Fruit fly (Drosophila melanogaster) whole organism, embryonic: ENCODE measurements around the gene CG43294.

Experiments used
- ATbp ChIP-seq: fragments of 200-800 bp; sonication (Bioruptor generic); optimal IDR thresholded peaks from 2 replicates; lab custom pipeline; 2017; ENCODE audit warnings: missing biosample characterization, mild to moderate bottlenecking, missing genetic modification characterization, missing genetic modification reagents
- Ada2b ChIP-seq: fragments of 200-800 bp; sonication (Bioruptor generic); IDR thresholded peaks from 2 replicates; pipeline ENCODE4 v1.3.6; 2022; ENCODE audit warnings: missing biosample characterization, missing genetic modification characterization
- CG10274 ChIP-seq: fragments of 200-800 bp; sonication (Bioruptor generic); optimal IDR thresholded peaks from 3 replicates; lab custom pipeline; 2017; ENCODE audit warnings: missing biosample characterization, mild to moderate bottlenecking, missing genetic modification characterization
- CG10321 ChIP-seq: fragments of 200-800 bp; sonication (Bioruptor generic); IDR thresholded peaks from 2 replicates; pipeline ENCODE4 v1.3.6; 2022; ENCODE audit warnings: missing biosample characterization, missing genetic modification characterization
- CG11560 ChIP-seq: fragments of 200-800 bp; sonication (Bioruptor generic); IDR thresholded peaks from 3 replicates; pipeline ENCODE4 v1.3.6; 2022; ENCODE audit warnings: missing biosample characterization, missing genetic modification characterization
- CG12104 ChIP-seq: fragments of 200-800 bp; sonication (Bioruptor generic); optimal IDR thresholded peaks from 3 replicates; lab custom pipeline; 2016; ENCODE audit warnings: missing biosample characterization, missing genetic modification characterization
- CG12155 ChIP-seq: fragments of 200-800 bp; sonication (Bioruptor generic); optimal IDR thresholded peaks from 3 replicates; lab custom pipeline; 2016; ENCODE audit warnings: missing biosample characterization, missing genetic modification characterization
- CG12659 ChIP-seq: fragments of 200-800 bp; sonication (Bioruptor generic); optimal IDR thresholded peaks from 3 replicates; lab custom pipeline; 2017; ENCODE audit warnings: mild to moderate bottlenecking, missing biosample characterization, missing genetic modification reagents, missing genetic modification characterization
- CG14667 ChIP-seq: fragments of 200-800 bp; sonication (Bioruptor generic); IDR thresholded peaks from 2 replicates; pipeline ENCODE4 v1.3.6; 2022; ENCODE audit warnings: missing biosample characterization, missing genetic modification characterization
- CG14965 ChIP-seq: fragments of 200-800 bp; sonication (Bioruptor generic); optimal IDR thresholded peaks from 2 replicates; lab custom pipeline; 2016; ENCODE audit warnings: missing biosample characterization, missing genetic modification characterization, borderline replicate concordance
- CG15696 ChIP-seq: fragments of 200-800 bp; sonication (Bioruptor generic); optimal IDR thresholded peaks from 2 replicates; lab custom pipeline; 2019; ENCODE audit warnings: missing biosample characterization, mild to moderate bottlenecking, missing genetic modification characterization, moderate library complexity
- CG18011 ChIP-seq: fragments of 200-800 bp; sonication (Bioruptor generic); optimal IDR thresholded peaks from 2 replicates; lab custom pipeline; 2017; ENCODE audit warnings: missing biosample characterization, missing genetic modification characterization, mild to moderate bottlenecking, moderate library complexity, missing genotype
- CG1832 ChIP-seq: fragments of 200-800 bp; sonication (Bioruptor generic); optimal IDR thresholded peaks from 2 replicates; lab custom pipeline; 2017; ENCODE audit warnings: missing biosample characterization, mild to moderate bottlenecking, missing genetic modification characterization, inconsistent platforms
- CG2129 ChIP-seq: fragments of 200-800 bp; sonication (Bioruptor generic); IDR thresholded peaks from 2 replicates; pipeline ENCODE4 v1.3.6; 2022; ENCODE audit warnings: missing biosample characterization, missing genetic modification characterization; ENCODE audit not compliant: partially characterized antibody
- CG31441 ChIP-seq: fragments of 200-800 bp; sonication (Bioruptor generic); IDR thresholded peaks from 2 replicates; pipeline ENCODE4 v1.3.6; 2022; ENCODE audit warnings: missing biosample characterization, missing genetic modification characterization
- CG34422 ChIP-seq: fragments of 200-800 bp; sonication (Bioruptor generic); IDR thresholded peaks from 3 replicates; pipeline ENCODE4 v1.3.6; 2022; ENCODE audit warnings: missing biosample characterization, missing genetic modification characterization
- CG3726 ChIP-seq: fragments of 200-800 bp; sonication (Bioruptor generic); IDR thresholded peaks from 3 replicates; pipeline ENCODE4, ENCODE4 v1.3.6; 2022; ENCODE audit warnings: missing biosample characterization, missing genetic modification characterization
- CG5180 ChIP-seq: fragments of 200-800 bp; sonication (Bioruptor generic); optimal IDR thresholded peaks from 3 replicates; lab custom pipeline; 2017; ENCODE audit warnings: missing biosample characterization, missing genetic modification characterization, mild to moderate bottlenecking, moderate library complexity, missing genetic modification reagents
- CG6813 ChIP-seq: fragments of 200-800 bp; sonication (Bioruptor generic); optimal IDR thresholded peaks from 2 replicates; lab custom pipeline; 2017; ENCODE audit warnings: missing biosample characterization, missing genetic modification characterization, mild to moderate bottlenecking, moderate library complexity, missing genetic modification reagents
- CG9817 ChIP-seq: fragments of 200-800 bp; sonication (Bioruptor generic); optimal IDR thresholded peaks from 2 replicates; lab custom pipeline; 2018; ENCODE audit warnings: missing biosample characterization, mild to moderate bottlenecking, missing genetic modification characterization, moderate library complexity
- CG9932 ChIP-seq: fragments of 200-800 bp; sonication (Bioruptor generic); IDR thresholded peaks from 2 replicates; pipeline ENCODE4 v1.3.6; 2022; ENCODE audit warnings: missing biosample characterization, missing genetic modification characterization
- Ets65A ChIP-seq: fragments of 200-800 bp; sonication (Bioruptor generic); peaks from one replicate; lab custom pipeline; 2016; ENCODE audit warnings: missing biosample characterization, missing genetic modification characterization
- Hey ChIP-seq: fragments of 200-800 bp; sonication (Bioruptor generic); optimal IDR thresholded peaks from 3 replicates; lab custom pipeline; 2018; ENCODE audit warnings: missing biosample characterization, mild to moderate bottlenecking, missing genetic modification characterization
- NK7.1 ChIP-seq: fragments of 200-800 bp; sonication (Bioruptor generic); optimal IDR thresholded peaks from 3 replicates; lab custom pipeline; 2016; ENCODE audit warnings: missing biosample characterization, missing genetic modification characterization
- Nf-YA ChIP-seq: fragments of 200-800 bp; sonication (Bioruptor generic); IDR thresholded peaks from 2 replicates; pipeline ENCODE4 v1.3.6; 2022; ENCODE audit warnings: missing biosample characterization, missing genetic modification characterization
- Sry-δ ChIP-seq: fragments of 200-800 bp; sonication (Bioruptor generic); optimal IDR thresholded peaks from 2 replicates; lab custom pipeline; 2016; ENCODE audit warnings: missing biosample characterization, missing genetic modification characterization
- Vsx1 ChIP-seq: fragments of 200-800 bp; sonication (Bioruptor generic); optimal IDR thresholded peaks from 2 replicates; lab custom pipeline; 2017; ENCODE audit warnings: missing biosample characterization, mild to moderate bottlenecking, missing genetic modification characterization, missing genetic modification reagents
- Xbp1 ChIP-seq: fragments of 200-800 bp; sonication (Bioruptor generic); optimal IDR thresholded peaks from 3 replicates; lab custom pipeline; 2016; ENCODE audit warnings: missing biosample characterization, mild to moderate bottlenecking, missing genetic modification characterization
- caup ChIP-seq: fragments of 200-800 bp; sonication (Bioruptor generic); optimal IDR thresholded peaks from 3 replicates; lab custom pipeline; 2017; ENCODE audit warnings: missing biosample characterization, mild to moderate bottlenecking, missing genetic modification characterization, moderate library complexity; ENCODE audit not compliant: severe bottlenecking
- dati ChIP-seq: fragments of 200-800 bp; sonication (Bioruptor generic); IDR thresholded peaks from 2 replicates; pipeline ENCODE4 v1.3.6; 2022; ENCODE audit warnings: missing biosample characterization, missing genetic modification characterization
- gcm2 ChIP-seq: fragments of 200-800 bp; sonication (Bioruptor generic); optimal IDR thresholded peaks from 2 replicates; lab custom pipeline; 2016; ENCODE audit warnings: missing biosample characterization, missing genetic modification characterization
- gem ChIP-seq: fragments of 200-800 bp; sonication (Bioruptor generic); optimal IDR thresholded peaks from 2 replicates; lab custom pipeline; 2019; ENCODE audit warnings: missing biosample characterization, mild to moderate bottlenecking, missing genetic modification characterization, moderate library complexity
- mld ChIP-seq: fragments of 200-800 bp; sonication (Bioruptor generic); IDR thresholded peaks from 3 replicates; pipeline ENCODE4 v1.3.6; 2022; ENCODE audit warnings: missing biosample characterization, missing genetic modification characterization; ENCODE audit not compliant: partially characterized antibody
- nom ChIP-seq: fragments of 200-800 bp; sonication (Bioruptor generic); optimal IDR thresholded peaks from 2 replicates; lab custom pipeline; 2017; ENCODE audit warnings: missing biosample characterization, missing genetic modification characterization, mild to moderate bottlenecking, moderate library complexity, missing genetic modification reagents
- phol ChIP-seq: fragments of 200-800 bp; sonication (Bioruptor generic); optimal IDR thresholded peaks from 3 replicates; lab custom pipeline; 2018; ENCODE audit warnings: missing biosample characterization, mild to moderate bottlenecking, missing genetic modification characterization, moderate library complexity
- pnt ChIP-seq: fragments of 200-800 bp; sonication (Bioruptor generic); optimal IDR thresholded peaks from 3 replicates; lab custom pipeline; 2016; ENCODE audit warnings: missing biosample characterization, missing genetic modification characterization
- repo ChIP-seq: fragments of 200-800 bp; sonication (Bioruptor generic); optimal IDR thresholded peaks from 2 replicates; lab custom pipeline; 2016; ENCODE audit warnings: missing biosample characterization, missing genetic modification characterization
- sqz ChIP-seq: fragments of 200-800 bp; sonication (Bioruptor generic); optimal IDR thresholded peaks from 3 replicates; lab custom pipeline; 2018; ENCODE audit warnings: missing biosample characterization, mild to moderate bottlenecking, missing genetic modification characterization

CG43294 gene

dm6 chr3L:11974605-11975004, 16.5 kb downstream of the CG43294 start, which contains the start of gene CG14125:
Gene CG14125, plus strand, starts transcription at chr3L:11974905.
- TF ChIP-seq CG5180 (GFP tag; lab: Kevin White, UChicago) (no peak), CG9932 (GFP tag; lab: Robert Waterston, UW) (no peak), CG14667 (GFP tag; lab: Robert Waterston, UW) (no peak), sqz (GFP tag; lab: Kevin White, UChicago) (no peak), dati (GFP tag; lab: Robert Waterston, UW) (no peak), gem (no peak), caup (GFP tag; lab: Kevin White, UChicago) (no peak), CG11560 (tag; lab: Robert Waterston, UW) (no peak), gcm2 (no peak), CG10274 (GFP tag; lab: Kevin White, UChicago) (no peak), Xbp1 (no peak), Sry-δ (GFP tag; lab: Kevin White, UChicago) (no peak), NK7.1 (GFP tag; lab: Kevin White, UChicago) (no peak), CG2129 (GFP tag; lab: Robert Waterston, UW) (no peak), CG12155 (GFP tag; lab: Kevin White, UChicago) (no peak), CG3726 (GFP tag; lab: Robert Waterston, UW) (no peak), CG18011 (GFP tag; lab: Kevin White, UChicago) (no peak), repo (no peak)

dm6 chr3L:11975811-11976210, 17.7 kb downstream of the CG43294 start, which contains the start of gene CG43896:
Gene CG43896, plus strand, starts transcription at chr3L:11976111.
- TF ChIP-seq CG15696 (no peak), CG12659 (GFP tag; lab: Kevin White, UChicago) (no peak), Nf-YA (no peak), CG34422 (GFP tag; lab: Robert Waterston, UW) (no peak), CG14965 (no peak), pnt (GFP tag; lab: Kevin White, UChicago) (no peak), CG6813 (GFP tag; lab: Kevin White, UChicago) (no peak), mld (no peak), CG1832 (no peak), nom (GFP tag; lab: Kevin White, UChicago) (no peak), Hey (tag; lab: Kevin White, UChicago) (no peak)
- TF ChIP-seq, all 482 proteins: peak for 0

- no peak for TF ChIP-seq phol (tag; lab: Kevin White, UChicago)
- no peak for TF ChIP-seq CG3726 (GFP tag; lab: Robert Waterston, UW)
- no peak for TF ChIP-seq CG10321 (GFP tag; lab: Robert Waterston, UW)
- no peak for TF ChIP-seq Xbp1
- TF ChIP-seq Ets65A (GFP tag; lab: Kevin White, UChicago), result peak; percentile 83
These were observed 26.5 kb downstream of the CG43294 start, which contains the start of gene CG6938 for dm6 chr3L:11984606-11985005. Gene CG6938, plus strand, starts transcription at chr3L:11984906.

- TF ChIP-seq CG31441 (no peak), CG12104 (GFP tag; lab: Kevin White, UChicago) (no peak), ATbp (no peak), Vsx1 (GFP tag; lab: Kevin White, UChicago) (no peak), Ada2b (GFP tag; lab: Robert Waterston, UW) (no peak), CG6813 (GFP tag; lab: Kevin White, UChicago) (no peak), CG9817 (tag; lab: Kevin White, UChicago) (no peak)
These were observed 32.4 kb downstream of the CG43294 start, which contains the start of gene CG6931 for dm6 chr3L:11990436-11990835. Gene CG6931, plus strand, starts transcription at chr3L:11990736.
